Fruit fly (Drosophila melanogaster) whole organism: Measurements from ENCODE around the gene CG15533.

Experiments used
- CG8478 ChIP-seq: fragments of >200 bp; optimal IDR thresholded peaks from 2 replicates; lab custom pipeline; 2018; ENCODE audit warnings: inconsistent platforms
- Dll ChIP-seq: fragments of >200 bp; optimal IDR thresholded peaks from 2 replicates; lab custom pipeline; 2017
- EcR ChIP-seq, 2 experiments: fragments of >200 bp; optimal IDR thresholded peaks; 2 replicates each; lab custom pipeline; 2017; ENCODE audit warnings: missing biosample characterization in 2 of 2, missing genetic modification characterization in 2 of 2, missing genetic modification reagents in 2 of 2
- pan ChIP-seq: fragments of >200 bp; optimal IDR thresholded peaks from 2 replicates; lab custom pipeline; 2017
- psq ChIP-seq: fragments of >200 bp; optimal IDR thresholded peaks from 2 replicates; lab custom pipeline; 2017
- usp ChIP-seq: fragments of >200 bp; optimal IDR thresholded peaks from 2 replicates; lab custom pipeline; 2017; ENCODE audit warnings: missing biosample characterization, missing genetic modification characterization, mixed read lengths

The CG15533 gene

dm6 chr3R:30406482-30406881 is 22.1 kb upstream of the CG15533 start:
- TF ChIP-seq usp (GFP tag; lab: Kevin White, UChicago) (no peak), psq (lab: Kevin White, UChicago) (no peak), EcR (GFP tag; optimal IDR thresholded peaks at IDR 0.05; lab: Kevin White, UChicago) (no peak), Dll (lab: Kevin White, UChicago) (no peak), pan (lab: Kevin White, UChicago) (no peak), CG8478 (lab: Kevin White, UChicago) (no peak)

DNA sequence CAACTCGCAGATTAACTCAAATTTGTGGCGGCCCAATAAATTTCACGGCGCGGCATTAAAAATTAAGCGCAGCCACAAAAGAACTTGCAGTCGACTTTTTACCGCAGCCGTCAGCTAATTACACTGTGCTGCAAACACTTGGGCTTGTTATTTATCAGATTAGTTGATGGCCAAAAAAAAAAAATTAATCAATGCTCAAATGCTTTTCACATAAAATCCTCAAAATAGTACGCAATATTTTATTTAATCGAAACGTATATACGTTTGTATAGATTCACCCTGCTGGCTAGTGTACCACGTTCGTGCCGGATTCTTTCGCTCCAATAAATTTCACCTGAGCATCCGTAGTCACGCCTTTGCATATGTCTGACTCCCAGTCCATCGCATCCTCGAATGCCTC is 14.8 kb upstream of the CG15533 start:
- TF ChIP-seq pan (lab: Kevin White, UChicago) = no peak
- TF ChIP-seq EcR (GFP tag; optimal IDR thresholded peaks at IDR 0.05; lab: Kevin White, UChicago) = no peak

DNA sequence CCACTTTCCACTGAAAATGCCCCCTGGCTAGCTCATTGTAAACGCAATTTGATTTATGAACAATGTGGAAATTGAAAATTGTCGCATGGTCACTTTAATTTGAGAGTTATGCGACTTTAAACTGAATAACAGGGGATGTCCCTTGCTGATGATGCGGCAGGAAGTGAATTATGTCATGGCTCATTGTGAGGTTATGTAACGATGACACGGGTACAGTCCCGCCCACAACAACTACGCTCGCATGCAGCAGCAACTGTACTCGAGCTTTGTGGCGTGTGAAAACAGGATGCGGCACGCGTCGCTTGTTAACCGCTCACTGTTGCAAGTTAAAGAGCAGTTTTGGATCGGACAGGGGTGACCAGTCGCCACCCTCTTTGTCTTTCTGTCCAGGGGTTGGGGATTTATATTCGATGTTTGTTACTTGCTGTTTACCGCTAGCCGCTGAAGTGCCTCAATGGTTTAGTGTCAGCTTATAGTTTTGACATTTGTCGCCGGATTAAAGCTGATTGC is 11.8 kb upstream of the CG15533 start:
- no peak for TF ChIP-seq pan (lab: Kevin White, UChicago)
- TF ChIP-seq Dll (lab: Kevin White, UChicago) = no peak
- TF ChIP-seq EcR (GFP tag; optimal IDR thresholded peaks at IDR 0.05; lab: Kevin White, UChicago) = no peak
- no peak for TF ChIP-seq usp (GFP tag; lab: Kevin White, UChicago)
- TF ChIP-seq psq (lab: Kevin White, UChicago) = no peak
- no peak for TF ChIP-seq CG8478 (lab: Kevin White, UChicago)

dm6 chr3R:30419216-30419615 is 9.4 kb upstream of the CG15533 start:
- TF ChIP-seq psq (lab: Kevin White, UChicago) (no peak), pan (lab: Kevin White, UChicago) (no peak), CG8478 (lab: Kevin White, UChicago) (no peak), EcR (GFP tag; optimal IDR thresholded peaks at IDR 0.05; lab: Kevin White, UChicago) (no peak), usp (GFP tag; lab: Kevin White, UChicago) (no peak), Dll (lab: Kevin White, UChicago) (no peak)

dm6 chr3R:30422871-30423270 is 5.7 kb upstream of the CG15533 start, which contains the start of the genes CG2217 and CG42740:
TSS of gene CG2217 (minus strand) at chr3R:30422971.
TSS of gene CG42740 (minus strand) at chr3R:30422971.
- TF ChIP-seq psq (lab: Kevin White, UChicago) = no peak
- no peak for TF ChIP-seq CG8478 (lab: Kevin White, UChicago)
- TF ChIP-seq EcR (GFP tag; optimal IDR thresholded peaks at IDR 0.05; lab: Kevin White, UChicago) = no peak
- no peak for TF ChIP-seq usp (GFP tag; lab: Kevin White, UChicago)
- no peak for TF ChIP-seq pan (lab: Kevin White, UChicago)
- TF ChIP-seq Dll (lab: Kevin White, UChicago) = no peak

DNA sequence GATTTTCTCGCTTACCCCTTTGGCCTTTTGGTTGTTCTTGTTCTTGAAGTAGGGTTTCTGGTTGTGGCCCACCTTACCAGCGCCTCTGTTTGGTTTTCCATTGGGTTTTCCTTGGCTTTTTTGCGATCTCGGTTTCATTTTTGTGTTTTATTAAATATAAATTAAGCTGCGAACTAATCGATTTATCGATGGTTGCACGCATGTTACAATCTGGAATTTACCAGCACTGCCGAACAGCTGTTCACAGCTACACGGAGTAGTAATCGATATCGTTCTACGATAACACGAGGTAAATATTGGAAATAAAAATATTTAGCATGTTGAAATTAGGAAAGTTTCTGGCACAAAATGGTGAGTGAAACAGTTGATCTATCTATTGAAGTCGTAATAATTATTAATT is 4.9 kb upstream of the CG15533 start, which contains the start of the genes CG15535 and mRpS18C:
Gene CG15535 (minus strand): TSS at position 235 of the 400 bp plus-strand sequence.
Gene mRpS18C (plus strand): TSS at position 280 of the 400 bp plus-strand sequence.
- no peak for TF ChIP-seq EcR (GFP tag; optimal IDR thresholded peaks at IDR 0.05; lab: Kevin White, UChicago)
- no peak for TF ChIP-seq Dll (lab: Kevin White, UChicago)
- no peak for TF ChIP-seq usp (GFP tag; lab: Kevin White, UChicago)
- no peak for TF ChIP-seq pan (lab: Kevin White, UChicago)
- no peak for TF ChIP-seq psq (lab: Kevin White, UChicago)
- no peak for TF ChIP-seq CG8478 (lab: Kevin White, UChicago)

DNA sequence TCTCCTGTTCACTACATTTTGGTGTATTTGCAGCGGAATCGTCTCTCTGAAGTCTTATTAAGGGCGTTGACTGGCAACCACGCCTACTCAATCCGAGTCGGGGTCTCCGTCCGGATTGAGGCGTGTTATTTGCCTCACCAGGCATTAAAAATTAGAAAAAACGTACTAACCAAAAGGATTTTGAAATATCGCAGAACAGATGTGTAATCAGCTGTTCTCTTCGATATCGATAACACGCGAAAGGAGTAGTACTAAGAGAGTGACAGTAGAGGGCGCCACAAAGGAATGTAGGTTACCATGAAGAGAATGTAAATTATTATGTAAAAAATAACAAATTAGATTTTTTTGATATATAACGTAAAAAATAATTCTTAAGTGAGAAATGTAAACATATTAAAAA is 3.6 kb upstream of the CG15533 start, which contains the start of gene CG15536:
Gene CG15536 (minus strand): TSS at position 170 of the 400 bp plus-strand sequence.
- TF ChIP-seq EcR (GFP tag; optimal IDR thresholded peaks at IDR 0.05; lab: Kevin White, UChicago) (no peak), psq (lab: Kevin White, UChicago) (no peak), CG8478 (lab: Kevin White, UChicago) (no peak), usp (GFP tag; lab: Kevin White, UChicago) (no peak), pan (lab: Kevin White, UChicago) (no peak), Dll (lab: Kevin White, UChicago) (no peak)

DNA sequence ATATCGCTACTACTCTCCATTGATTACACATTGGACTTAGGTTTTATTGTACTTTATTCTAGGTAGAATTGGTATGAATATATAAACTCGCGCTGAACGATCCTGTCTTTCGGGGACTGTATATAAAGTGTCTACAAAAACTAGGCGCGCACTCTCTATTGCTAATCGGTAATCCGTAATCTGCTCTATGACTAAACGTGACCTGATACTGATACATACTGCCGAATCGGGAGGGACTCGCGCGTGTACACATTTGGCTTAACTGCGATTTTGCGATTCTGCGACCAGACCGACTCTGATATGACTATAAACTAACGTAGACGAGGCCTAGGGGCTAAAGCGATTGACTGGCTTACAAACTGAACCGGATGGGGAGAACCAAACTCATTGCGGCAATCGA is 3.0 kb upstream of the CG15533 start:
- TF ChIP-seq Dll (lab: Kevin White, UChicago) (no peak), usp (GFP tag; lab: Kevin White, UChicago) (no peak), EcR (GFP tag; optimal IDR thresholded peaks at IDR 0.05; lab: Kevin White, UChicago) (no peak), psq (lab: Kevin White, UChicago) (no peak), pan (lab: Kevin White, UChicago) (no peak), CG8478 (lab: Kevin White, UChicago) (no peak)

- no peak for TF ChIP-seq CG8478 (lab: Kevin White, UChicago)
- TF ChIP-seq usp (GFP tag; lab: Kevin White, UChicago) = no peak
- no peak for TF ChIP-seq pan (lab: Kevin White, UChicago)
- TF ChIP-seq Dll (lab: Kevin White, UChicago) = no peak
- no peak for TF ChIP-seq psq (lab: Kevin White, UChicago)
- TF ChIP-seq EcR (GFP tag; optimal IDR thresholded peaks at IDR 0.05; lab: Kevin White, UChicago) = no peak
These were observed 2.0 kb upstream of the CG15533 start for dm6 chr3R:30426626-30427025.

DNA sequence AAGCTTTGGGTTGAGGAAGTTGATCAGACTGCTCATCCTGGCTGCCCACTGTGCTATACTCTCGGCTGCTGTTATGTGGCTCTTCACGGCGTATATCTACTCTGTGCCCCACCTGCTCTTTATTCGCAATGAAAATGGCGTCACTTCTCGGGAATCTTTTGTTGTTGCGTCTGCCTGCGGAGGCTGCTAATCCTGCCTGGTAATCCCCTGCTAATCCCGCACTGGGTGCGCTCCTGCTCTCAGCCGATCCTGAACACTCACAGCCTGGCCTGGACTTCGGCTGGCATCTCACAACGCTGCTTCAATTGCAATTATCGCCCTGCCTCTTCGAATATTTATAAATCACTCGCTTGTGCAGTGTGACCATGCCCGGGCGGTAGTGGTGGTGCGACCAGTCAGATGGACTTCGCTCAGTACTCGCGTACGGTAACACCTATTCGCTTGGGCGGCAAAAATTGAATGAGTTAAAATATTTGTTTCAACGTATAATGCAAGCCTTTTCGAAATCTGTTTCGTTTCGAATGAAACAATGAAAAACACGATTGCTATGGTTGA is 738 bp upstream of the CG15533 start, which contains the start of gene CG2218:
Gene CG2218 (minus strand): TSS at position 472 of the 555 bp plus-strand sequence.
- TF ChIP-seq CG8478 (lab: Kevin White, UChicago) = no peak
- no peak for TF ChIP-seq EcR (GFP tag; optimal IDR thresholded peaks at IDR 0.05; lab: Kevin White, UChicago)
- no peak for TF ChIP-seq psq (lab: Kevin White, UChicago)
- TF ChIP-seq usp (GFP tag; lab: Kevin White, UChicago) = no peak
- TF ChIP-seq Dll (lab: Kevin White, UChicago) = no peak
- no peak for TF ChIP-seq pan (lab: Kevin White, UChicago)
